Worm (Caenorhabditis elegans) whole organism, young adult: ENCODE results near the gene oac-42.

Experiments used
- F55B11.4 ChIP-seq: sonication (generic microtip); optimal IDR thresholded peaks from 2 replicates; lab custom pipeline; 2016; ENCODE audit warnings: missing compliant biosample characterization, missing genetic modification characterization, borderline replicate concordance; ENCODE audit not compliant: insufficient read depth
- ztf-22 ChIP-seq: fragments of 200-800 bp; sonication (Bioruptor generic); optimal IDR thresholded peaks from 2 replicates; lab custom pipeline; 2018; ENCODE audit warnings: mild to moderate bottlenecking, missing genetic modification characterization, moderate library complexity, missing compliant biosample characterization

DNA sequence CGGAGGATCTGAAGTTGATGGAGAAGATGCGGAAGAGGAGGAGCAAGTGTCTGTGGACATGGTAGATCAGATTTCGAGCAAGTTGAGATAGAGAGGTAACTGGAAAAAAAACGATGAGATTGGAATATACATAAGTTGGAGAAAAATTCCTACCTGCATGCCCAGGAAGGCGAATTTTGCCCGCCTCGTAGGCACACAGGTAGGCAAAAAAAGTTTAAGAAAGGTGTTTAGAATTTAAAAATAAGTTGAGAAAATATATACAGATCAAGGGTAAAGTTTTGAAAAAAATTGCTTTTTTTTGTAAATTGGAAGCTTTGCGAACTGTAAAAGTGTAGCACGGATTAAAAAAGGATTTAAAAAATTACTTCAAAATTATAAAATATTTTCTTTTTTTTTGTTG lies 5.1 kb downstream of the oac-42 start, which contains the start of gene nhr-84:
- TF ChIP-seq ztf-22 (no peak), F55B11.4 (tag; lab: Kevin White, UChicago) (no peak)
